Worm (Caenorhabditis elegans): ENCODE results near the gene nhr-234.

- no peak for TF ChIP-seq flt-1 (GFP tag; IDR thresholded peaks at IDR 0.05)
- TF ChIP-seq ceh-36 (tag; optimal IDR thresholded peaks at IDR 0.05) = no peak
- no peak for TF ChIP-seq pes-1 (GFP tag; IDR thresholded peaks at IDR 0.05)
- no peak for TF ChIP-seq ceh-13 (GFP tag; optimal IDR thresholded peaks at IDR 0.05)
- no peak for TF ChIP-seq hnd-1 (tag; optimal IDR thresholded peaks at IDR 0.05)
- no peak for TF ChIP-seq hmg-4 (GFP tag; optimal IDR thresholded peaks at IDR 0.05)
- no peak for TF ChIP-seq B0310.2 (tag; optimal IDR thresholded peaks at IDR 0.05)
- no peak for TF ChIP-seq ama-1 (optimal IDR thresholded peaks at IDR 0.05)
- TF ChIP-seq sea-1 (GFP tag; conservative IDR thresholded peaks at IDR 0.05) = no peak
- no peak for TF ChIP-seq tra-4 (tag; optimal IDR thresholded peaks at IDR 0.05)
- TF ChIP-seq scrt-1 (GFP tag; IDR thresholded peaks at IDR 0.05) = no peak
- no peak for TF ChIP-seq tbx-37 (GFP tag; conservative IDR thresholded peaks at IDR 0.05)
These were observed 32.9 kb downstream of the nhr-234 start for ce11 chrII:12669342-12669741.
